Worm (Caenorhabditis elegans): ENCODE data around the gene C11E4.7.

The C11E4.7 gene

DNA sequence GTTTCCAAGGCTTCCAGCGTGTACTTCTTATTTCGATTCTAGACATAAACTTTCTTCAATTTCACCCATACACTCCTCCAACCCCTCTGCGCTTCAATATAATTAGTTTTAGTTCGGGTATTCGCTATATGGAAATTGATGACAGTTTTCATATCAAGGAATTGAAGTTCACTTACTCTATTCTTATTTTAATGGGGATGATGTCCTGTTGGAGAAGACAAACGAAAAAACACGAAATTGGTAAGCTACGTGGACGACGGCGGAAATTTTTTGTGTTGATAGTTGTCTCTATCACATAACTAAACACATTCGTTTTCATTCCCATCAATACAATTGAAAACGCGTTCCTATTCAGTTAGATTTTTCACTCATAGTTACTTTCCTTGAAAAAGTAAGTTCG is 18.4 kb downstream of the C11E4.7 start, which contains the start of gene F34H10.5:
TSS of gene F34H10.5 (plus strand) at position 301 of the 400 bp plus-strand sequence.
- no peak for TF ChIP-seq unc-62 (GFP tag; optimal IDR thresholded peaks at IDR 0.05)

DNA sequence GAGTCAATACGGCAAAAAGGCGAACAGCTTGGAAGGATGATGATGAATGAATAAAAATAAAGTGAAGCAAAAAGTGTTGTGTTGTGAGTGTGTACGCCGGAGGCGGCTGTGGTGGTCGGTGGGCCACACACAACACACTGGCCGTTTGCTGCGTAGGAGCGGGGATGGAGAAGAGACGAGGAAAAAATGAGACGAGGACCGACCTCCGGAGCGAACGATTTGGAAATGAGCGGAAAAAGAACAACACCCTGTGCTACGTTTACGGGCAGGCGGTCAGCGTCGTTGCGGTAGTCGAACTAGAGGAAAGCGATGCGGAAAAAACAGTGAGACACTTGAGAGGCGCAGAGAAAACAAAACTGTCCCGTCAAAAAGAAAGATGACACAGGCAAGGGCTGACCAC is 20.1 kb downstream of the C11E4.7 start:
- no peak for TF ChIP-seq unc-62 (GFP tag; optimal IDR thresholded peaks at IDR 0.05)

DNA sequence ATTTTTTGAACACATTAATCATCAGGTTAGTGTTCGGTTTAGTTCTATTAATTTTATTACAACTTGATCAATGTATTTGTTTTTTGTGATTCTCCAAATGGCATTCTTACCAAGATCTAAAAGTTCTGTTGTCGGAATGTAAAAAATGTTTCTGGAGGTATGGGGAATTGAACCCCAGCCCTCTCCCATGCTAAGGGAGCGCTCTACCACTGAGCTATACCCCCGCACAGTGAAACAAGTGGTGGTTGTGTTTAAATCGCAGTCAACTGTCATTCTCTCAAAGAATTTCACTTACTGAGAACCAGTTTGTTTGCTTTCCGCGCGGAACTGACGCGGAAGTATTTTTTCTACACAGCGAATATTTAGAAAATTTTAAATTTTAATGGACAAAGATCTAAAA is 20.7 kb downstream of the C11E4.7 start:
- TF ChIP-seq unc-62 (GFP tag; optimal IDR thresholded peaks at IDR 0.05) = no peak

DNA sequence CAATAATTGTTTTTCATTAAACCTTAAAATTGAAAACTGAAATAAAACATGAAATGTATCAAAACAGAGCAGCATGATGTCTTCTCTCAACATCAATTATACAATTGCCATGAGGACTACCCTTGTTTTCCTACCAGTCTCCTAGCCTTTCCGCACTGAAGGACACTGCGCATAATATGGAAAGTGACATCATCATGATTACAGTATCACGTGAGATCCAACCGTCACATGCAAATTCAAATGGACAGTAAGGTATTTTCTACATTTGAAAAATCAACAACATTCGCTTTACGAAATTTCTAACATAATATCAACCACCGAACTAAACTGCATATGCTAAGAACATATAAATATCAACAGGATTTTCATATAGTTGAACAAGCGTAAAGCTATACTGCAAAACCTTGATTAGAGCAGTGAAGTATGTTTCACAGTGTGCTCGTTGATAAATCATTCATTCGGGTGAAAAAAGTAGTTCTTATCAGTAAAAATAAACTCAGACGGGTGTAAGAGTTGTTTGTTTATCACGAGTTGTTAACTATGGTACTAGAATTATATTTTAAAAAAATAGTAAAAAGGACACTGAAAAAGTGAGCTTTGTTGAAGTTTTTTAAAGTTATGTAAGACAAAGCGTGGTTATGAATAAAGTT is 21.9 kb downstream of the C11E4.7 start:
- no peak for TF ChIP-seq unc-62 (GFP tag; optimal IDR thresholded peaks at IDR 0.05)

DNA sequence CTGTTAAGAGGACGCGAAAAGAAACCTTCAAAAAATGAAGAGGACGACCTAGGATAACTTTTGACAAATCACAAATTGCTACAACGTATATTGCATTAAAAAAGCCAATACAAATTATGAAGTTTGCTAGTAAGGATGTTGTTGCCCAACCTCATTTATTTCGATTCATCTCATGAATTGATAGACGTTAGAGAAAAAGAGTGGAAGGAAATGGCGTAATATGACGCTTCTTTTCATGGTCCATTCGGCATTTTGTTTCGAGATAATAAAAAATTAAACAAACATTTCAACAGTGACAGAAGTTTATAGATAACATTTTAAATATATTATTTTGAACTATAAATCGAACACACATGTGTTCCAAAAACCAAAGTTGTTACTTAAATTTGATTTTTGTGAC is 23.9 kb downstream of the C11E4.7 start:
- TF ChIP-seq unc-62 (GFP tag; optimal IDR thresholded peaks at IDR 0.05) = no peak

DNA sequence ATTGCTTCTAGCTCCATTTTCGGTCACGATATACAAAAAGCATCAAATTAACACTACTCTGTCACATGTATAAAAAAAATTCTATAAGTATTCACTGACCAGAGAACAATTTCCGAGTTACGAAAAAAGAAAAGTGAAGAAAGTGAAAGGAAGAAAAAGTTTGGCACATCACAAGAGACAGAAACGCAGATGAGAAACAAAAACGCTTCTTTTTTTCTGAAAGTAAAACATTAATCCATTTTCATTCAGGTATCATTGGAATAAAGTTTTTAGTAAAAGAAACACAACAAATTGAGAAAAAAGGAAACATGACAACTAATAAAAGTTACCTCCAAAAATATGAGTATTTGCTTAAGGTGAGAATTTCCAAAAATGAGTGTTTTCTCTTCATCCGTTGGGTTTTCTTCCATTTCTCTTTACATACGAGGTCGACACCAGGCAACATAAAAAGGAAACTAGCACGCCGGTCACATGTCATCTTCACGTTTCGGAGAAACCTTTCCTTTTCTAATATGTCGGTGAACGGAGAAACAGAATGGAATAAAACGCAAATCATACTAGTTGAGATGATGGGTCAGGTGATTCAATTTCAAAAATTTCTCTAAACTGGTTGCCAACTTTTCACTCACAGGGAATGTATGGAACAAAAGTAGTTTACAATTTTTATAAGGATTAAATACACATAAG is 25.9 kb downstream of the C11E4.7 start:
- no peak for TF ChIP-seq unc-62 (GFP tag; optimal IDR thresholded peaks at IDR 0.05)

DNA sequence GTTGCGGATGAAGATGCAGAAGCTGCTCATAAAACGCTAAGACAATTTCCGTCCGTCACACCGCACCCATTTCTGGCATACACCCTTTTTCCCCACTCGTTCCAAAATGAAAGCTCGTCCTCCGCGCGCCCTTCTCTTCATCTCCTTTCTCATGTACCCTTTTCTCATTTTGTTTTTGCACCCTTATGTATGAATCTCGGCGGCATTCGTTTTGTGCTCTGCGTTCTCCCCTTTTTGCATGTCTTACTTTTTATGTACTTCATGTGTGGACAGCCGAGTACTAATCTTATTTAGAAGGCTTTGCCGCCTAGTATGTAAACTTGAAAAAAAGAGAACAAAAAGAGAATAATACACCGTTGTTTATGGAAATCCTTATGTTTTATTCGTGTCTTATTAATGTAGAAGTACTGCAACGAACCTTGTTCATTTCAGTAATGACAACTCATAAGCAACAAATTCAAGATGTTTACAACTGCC is 31.1 kb downstream of the C11E4.7 start, which contains the start of gene F34H10.4:
TSS of gene F34H10.4 (plus strand) at position 427 of the 477 bp plus-strand sequence.
- no peak for TF ChIP-seq unc-62 (GFP tag; optimal IDR thresholded peaks at IDR 0.05)

DNA sequence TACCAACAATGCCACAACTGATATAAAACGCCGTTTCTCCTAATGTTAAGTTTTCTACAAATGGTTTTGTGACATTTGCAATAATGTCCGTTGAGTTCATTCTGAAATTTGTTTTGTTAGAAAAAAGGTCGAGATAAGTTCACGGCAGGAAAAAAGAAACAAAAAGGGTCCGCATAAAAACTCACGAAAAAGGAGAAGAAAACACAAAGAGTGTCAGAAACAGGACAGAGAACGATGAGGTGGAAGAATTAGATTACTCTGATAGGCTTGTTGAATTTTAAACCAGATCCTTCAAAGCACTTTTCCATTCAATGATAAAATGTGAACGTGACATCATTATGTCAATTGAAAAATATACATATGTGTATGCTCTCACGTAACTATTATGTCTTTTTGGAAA is 36.0 kb downstream of the C11E4.7 start, which contains the start of gene aex-2:
TSS of gene aex-2 (minus strand) at position 101 of the 400 bp plus-strand sequence.
- no peak for TF ChIP-seq unc-62 (GFP tag; optimal IDR thresholded peaks at IDR 0.05)

DNA sequence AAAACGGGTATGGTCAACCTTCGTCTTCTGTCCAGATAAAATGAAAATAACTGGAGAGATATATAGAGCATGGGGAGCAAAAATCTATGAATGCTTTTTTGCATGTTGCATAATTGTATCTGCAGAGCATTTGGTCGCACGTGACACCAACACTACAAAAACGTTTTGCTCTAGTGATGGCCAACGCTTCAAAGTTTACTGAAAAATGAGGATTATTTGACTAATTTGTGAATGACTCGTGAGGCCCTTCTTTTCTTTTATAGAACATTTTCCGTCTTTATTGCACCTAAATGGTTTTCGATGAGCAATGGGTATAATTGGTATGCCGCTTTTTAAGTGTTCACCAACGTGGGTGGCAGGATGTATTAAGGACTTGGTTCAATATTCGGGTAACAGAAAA is 36.5 kb downstream of the C11E4.7 start:
- TF ChIP-seq unc-62 (GFP tag; optimal IDR thresholded peaks at IDR 0.05) = no peak

DNA sequence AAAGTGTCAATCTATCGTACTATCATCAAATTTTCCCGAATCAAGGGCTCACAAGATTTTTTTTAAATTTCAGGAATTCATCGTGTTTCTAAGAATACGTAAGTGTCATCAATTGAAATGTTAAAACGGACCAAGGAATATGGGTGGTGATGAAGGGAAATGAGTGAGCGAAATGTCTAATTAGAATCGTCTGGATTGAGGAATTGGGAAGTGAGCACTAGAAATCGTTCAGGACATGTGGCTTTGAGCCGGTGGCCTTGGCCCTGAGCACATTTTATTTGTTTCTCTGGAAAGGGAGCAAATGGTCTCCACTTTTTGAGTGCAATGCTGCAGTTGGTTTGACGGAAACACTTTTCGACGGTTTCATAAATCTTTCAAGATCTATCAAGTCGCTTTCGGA is 37.2 kb downstream of the C11E4.7 start:
- no peak for TF ChIP-seq unc-62 (GFP tag; optimal IDR thresholded peaks at IDR 0.05)

DNA sequence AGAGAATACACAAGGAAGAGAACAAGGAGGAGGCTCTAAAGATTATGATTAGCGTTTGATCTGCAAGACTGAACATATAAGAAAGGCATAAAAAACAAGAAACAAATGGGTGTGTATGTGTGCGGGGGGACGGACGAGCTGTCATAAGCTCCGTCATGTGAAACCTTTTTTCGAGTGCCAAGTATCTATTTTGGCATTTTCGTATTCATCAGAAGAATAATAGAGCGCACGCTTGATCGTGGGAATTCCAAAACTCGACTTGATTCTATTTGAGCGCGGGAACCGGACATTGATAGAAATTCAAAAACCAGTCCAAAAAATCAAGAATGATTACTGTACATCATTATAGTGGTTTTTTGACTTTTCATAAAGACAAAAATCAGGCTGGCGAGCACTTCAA is 39.8 kb downstream of the C11E4.7 start:
- TF ChIP-seq unc-62 (GFP tag; optimal IDR thresholded peaks at IDR 0.05) = no peak

DNA sequence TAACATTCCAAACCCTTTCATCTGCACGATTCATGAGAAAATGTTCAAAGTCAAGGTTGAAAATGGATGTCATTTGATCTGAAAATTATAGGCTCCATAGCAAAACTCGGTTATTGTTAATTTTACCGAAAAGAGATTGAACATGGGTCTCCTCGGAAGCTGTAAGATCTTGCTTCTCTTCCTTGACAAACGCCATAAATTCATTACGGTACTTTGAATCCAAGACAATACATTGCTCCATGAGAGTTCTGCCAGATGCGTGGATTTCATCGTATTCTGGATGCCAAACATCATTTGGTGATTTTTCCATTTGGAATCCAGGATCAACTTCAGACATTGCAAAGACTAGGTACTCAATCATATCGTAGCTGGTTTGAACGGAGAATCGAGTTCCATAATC is 48.9 kb downstream of the C11E4.7 start:
- TF ChIP-seq unc-62 (GFP tag; optimal IDR thresholded peaks at IDR 0.05) = no peak

DNA sequence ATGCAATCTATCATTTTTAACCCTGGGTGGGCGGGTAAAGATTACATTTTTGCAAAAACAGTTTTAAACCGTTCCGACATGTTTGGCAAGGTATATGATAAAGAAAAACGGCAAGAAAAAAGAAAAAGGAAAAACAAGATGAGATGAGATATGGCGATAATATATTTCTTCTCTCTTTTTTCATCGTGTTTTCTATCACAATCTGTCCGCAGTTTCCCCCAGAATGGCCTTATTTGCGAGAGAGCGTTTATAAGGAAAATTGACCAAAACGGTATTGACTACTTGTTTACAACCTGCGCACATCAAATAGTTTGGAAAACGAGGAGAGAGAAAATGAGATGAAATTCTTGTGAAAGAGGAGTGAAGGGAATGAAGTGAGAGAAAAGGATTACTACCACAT is 50.4 kb downstream of the C11E4.7 start:
- no peak for TF ChIP-seq unc-62 (GFP tag; optimal IDR thresholded peaks at IDR 0.05)

DNA sequence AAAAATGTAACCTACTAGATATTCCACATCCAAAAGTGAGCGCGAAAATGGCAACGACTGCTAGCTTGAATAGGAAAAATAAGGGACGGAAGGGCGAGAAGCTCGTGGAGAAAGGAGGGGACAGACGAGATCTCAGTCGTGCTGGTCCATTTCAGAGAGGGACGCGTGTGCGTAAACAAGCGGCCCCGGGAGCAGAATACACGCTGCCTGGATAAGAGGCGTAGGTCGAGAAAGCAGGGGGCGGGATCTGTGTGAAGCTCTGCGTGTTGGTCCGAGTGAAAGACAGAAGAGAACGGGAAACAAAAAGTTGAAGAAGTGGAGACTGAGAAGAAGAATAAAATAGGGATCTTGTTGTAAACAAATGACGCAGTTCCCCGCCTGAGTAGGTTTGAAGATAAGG is 51.5 kb downstream of the C11E4.7 start, which contains the start of gene T14B1.1:
TSS of gene T14B1.1 (minus strand) at position 170 of the 400 bp plus-strand sequence.
- TF ChIP-seq unc-62 (GFP tag; optimal IDR thresholded peaks at IDR 0.05) = no peak

All from whole organism, dauer.